Fruit fly (Drosophila melanogaster) whole organism, embryonic: ENCODE results near the gene RNF220.
A peak's percentile ranks its signal among the peaks of the same experiment; 100 is the strongest.

Experiments
- Atf6 ChIP-seq: fragments of 200-800 bp; sonication (Bioruptor generic); IDR thresholded peaks from 2 replicates; pipeline ENCODE4 v1.3.6; 2022; ENCODE audit warnings: missing biosample characterization, missing genetic modification characterization
- Awh ChIP-seq: fragments of 200-800 bp; sonication (Bioruptor generic); IDR thresholded peaks from 2 replicates; pipeline ENCODE4, ENCODE4 v1.3.6; 2022; ENCODE audit warnings: missing biosample characterization, missing genetic modification characterization
- CG10431 ChIP-seq: fragments of 200-800 bp; sonication (Bioruptor generic); optimal IDR thresholded peaks from 3 replicates; lab custom pipeline; 2018; ENCODE audit warnings: missing biosample characterization, mild to moderate bottlenecking, missing genetic modification characterization
- CG11723 ChIP-seq: fragments of 200-800 bp; sonication (Bioruptor generic); optimal IDR thresholded peaks from 2 replicates; lab custom pipeline; 2017; ENCODE audit warnings: missing biosample characterization, mild to moderate bottlenecking, missing genetic modification characterization
- CG12071 ChIP-seq: fragments of 200-800 bp; sonication (Bioruptor generic); optimal IDR thresholded peaks from 3 replicates; lab custom pipeline; 2018; ENCODE audit warnings: missing biosample characterization, mild to moderate bottlenecking, missing genetic modification characterization
- CG12219 ChIP-seq: fragments of 200-800 bp; sonication (Bioruptor generic); optimal IDR thresholded peaks from 3 replicates; lab custom pipeline; 2018; ENCODE audit warnings: missing biosample characterization, mild to moderate bottlenecking, missing genetic modification characterization
- CG12659 ChIP-seq: fragments of 200-800 bp; sonication (Bioruptor generic); optimal IDR thresholded peaks from 3 replicates; lab custom pipeline; 2017; ENCODE audit warnings: mild to moderate bottlenecking, missing biosample characterization, missing genetic modification reagents, missing genetic modification characterization
- CG13287 ChIP-seq: fragments of 200-800 bp; sonication (Bioruptor generic); IDR thresholded peaks from 2 replicates; pipeline ENCODE4 v1.3.6; 2022; ENCODE audit warnings: missing biosample characterization, missing genetic modification characterization; ENCODE audit not compliant: partially characterized antibody
- CG16815 ChIP-seq: fragments of 200-800 bp; sonication (Bioruptor generic); optimal IDR thresholded peaks from 3 replicates; lab custom pipeline; 2017; ENCODE audit warnings: missing biosample characterization, mild to moderate bottlenecking, missing genetic modification characterization
- CG18599 ChIP-seq: fragments of 200-800 bp; sonication (Bioruptor generic); optimal IDR thresholded peaks from 3 replicates; lab custom pipeline; 2017; ENCODE audit warnings: missing biosample characterization, missing genetic modification characterization, mild to moderate bottlenecking, moderate library complexity, missing genetic modification reagents
- CG2199 ChIP-seq: fragments of 200-800 bp; sonication (Bioruptor generic); IDR thresholded peaks from 3 replicates; pipeline ENCODE4 v1.3.6; 2022; ENCODE audit warnings: missing biosample characterization, missing genetic modification characterization
- CG31224 ChIP-seq: fragments of 200-800 bp; sonication (Bioruptor generic); IDR thresholded peaks from 2 replicates; pipeline ENCODE4 v1.3.6; 2022; ENCODE audit warnings: missing biosample characterization, missing genetic modification characterization
- CG31441 ChIP-seq: fragments of 200-800 bp; sonication (Bioruptor generic); IDR thresholded peaks from 2 replicates; pipeline ENCODE4 v1.3.6; 2022; ENCODE audit warnings: missing biosample characterization, missing genetic modification characterization
- CG33557 ChIP-seq: fragments of 200-800 bp; sonication (Bioruptor generic); optimal IDR thresholded peaks from 2 replicates; lab custom pipeline; 2019; ENCODE audit warnings: missing biosample characterization, mild to moderate bottlenecking, missing genetic modification characterization, moderate library complexity
- CG34422 ChIP-seq: fragments of 200-800 bp; sonication (Bioruptor generic); IDR thresholded peaks from 3 replicates; pipeline ENCODE4 v1.3.6; 2022; ENCODE audit warnings: missing biosample characterization, missing genetic modification characterization
- CG4282 ChIP-seq: fragments of 200-800 bp; sonication (Bioruptor generic); optimal IDR thresholded peaks from 2 replicates; lab custom pipeline; 2016; ENCODE audit warnings: missing biosample characterization, missing genetic modification characterization
- CG43689 ChIP-seq: fragments of 200-800 bp; sonication (Bioruptor generic); IDR thresholded peaks from 2 replicates; pipeline ENCODE4 v1.3.6; 2022; ENCODE audit warnings: missing biosample characterization, missing genetic modification characterization
- CG7963 ChIP-seq: fragments of 200-800 bp; sonication (Bioruptor generic); IDR thresholded peaks from 3 replicates; pipeline ENCODE4 v1.3.6; 2022; ENCODE audit warnings: missing biosample characterization, missing genetic modification characterization; ENCODE audit not compliant: partially characterized antibody
- CG9797 ChIP-seq: fragments of 200-800 bp; sonication (Bioruptor generic); optimal IDR thresholded peaks from 3 replicates; lab custom pipeline; 2018; ENCODE audit warnings: missing biosample characterization, mild to moderate bottlenecking, missing genetic modification characterization
- CTCF ChIP-seq: fragments of 200-800 bp; sonication (Bioruptor generic); optimal IDR thresholded peaks from 2 replicates; lab custom pipeline; 2017; ENCODE audit warnings: missing biosample characterization, mild to moderate bottlenecking, missing genetic modification characterization, moderate library complexity
- Deaf1 ChIP-seq: fragments of 200-800 bp; optimal IDR thresholded peaks from 3 replicates; lab custom pipeline; 2019; ENCODE audit warnings: missing biosample characterization, mild to moderate bottlenecking, missing genetic modification characterization, moderate library complexity
- GATAe ChIP-seq: fragments of 200-800 bp; sonication (Bioruptor generic); conservative IDR thresholded peaks from 2 replicates; pipeline ENCODE4 v1.3.6; 2022; ENCODE audit warnings: missing biosample characterization, missing genetic modification characterization
- Hmr ChIP-seq: fragments of 200-800 bp; sonication (Bioruptor generic); optimal IDR thresholded peaks from 3 replicates; lab custom pipeline; 2017; ENCODE audit warnings: mild to moderate bottlenecking, missing biosample characterization, missing genetic modification reagents, missing genetic modification characterization
- Hr3 ChIP-seq: fragments of 200-800 bp; sonication (Bioruptor generic); optimal IDR thresholded peaks from 3 replicates; lab custom pipeline; 2016; ENCODE audit warnings: missing biosample characterization, missing genetic modification characterization
- Lpt ChIP-seq: fragments of >200 bp; optimal IDR thresholded peaks from 2 replicates; lab custom pipeline; 2018; ENCODE audit warnings: missing biosample characterization, missing genetic modification characterization
- Usf ChIP-seq: fragments of 200-800 bp; sonication (Bioruptor generic); optimal IDR thresholded peaks from 2 replicates; lab custom pipeline; 2017; ENCODE audit warnings: missing genotype, missing biosample characterization, missing genetic modification characterization
- ab ChIP-seq: fragments of 200-800 bp; sonication (Bioruptor generic); optimal IDR thresholded peaks from 2 replicates; lab custom pipeline; 2016; ENCODE audit warnings: missing biosample characterization, missing genetic modification characterization
- bab2 ChIP-seq: fragments of 200-800 bp; sonication (Bioruptor generic); optimal IDR thresholded peaks from 2 replicates; lab custom pipeline; 2016; ENCODE audit warnings: missing biosample characterization, missing genetic modification characterization
- caup ChIP-seq: fragments of 200-800 bp; sonication (Bioruptor generic); optimal IDR thresholded peaks from 3 replicates; lab custom pipeline; 2017; ENCODE audit warnings: missing biosample characterization, mild to moderate bottlenecking, missing genetic modification characterization, moderate library complexity; ENCODE audit not compliant: severe bottlenecking
- disco-r ChIP-seq: fragments of 200-800 bp; sonication (Bioruptor generic); optimal IDR thresholded peaks from 2 replicates; lab custom pipeline; 2016; ENCODE audit warnings: missing biosample characterization, missing genetic modification characterization
- en ChIP-seq: fragments of 200-800 bp; sonication (Bioruptor generic); optimal IDR thresholded peaks from 2 replicates; lab custom pipeline; 2016; ENCODE audit warnings: missing biosample characterization, missing genetic modification characterization
- fd102C ChIP-seq: fragments of 200-800 bp; sonication (Bioruptor generic); optimal IDR thresholded peaks from 2 replicates; lab custom pipeline; 2018; ENCODE audit warnings: missing biosample characterization, mild to moderate bottlenecking, missing genetic modification characterization, moderate library complexity
- gce ChIP-seq: fragments of 200-800 bp; sonication (Bioruptor generic); IDR thresholded peaks from 3 replicates; pipeline ENCODE4 v1.3.6; 2022; ENCODE audit warnings: missing biosample characterization, missing genetic modification characterization
- gfzf ChIP-seq: fragments of 200-800 bp; sonication (Bioruptor generic); optimal IDR thresholded peaks from 2 replicates; lab custom pipeline; 2016; ENCODE audit warnings: missing biosample characterization, mild to moderate bottlenecking, missing genetic modification characterization, moderate library complexity
- grau ChIP-seq: fragments of 200-800 bp; optimal IDR thresholded peaks from 3 replicates; lab custom pipeline; 2019; ENCODE audit warnings: missing biosample characterization, mild to moderate bottlenecking, missing genetic modification characterization, moderate library complexity
- gro ChIP-seq: fragments of 200-800 bp; sonication (Bioruptor generic); optimal IDR thresholded peaks from 2 replicates; lab custom pipeline; 2016; ENCODE audit warnings: missing biosample characterization, missing genetic modification characterization
- gsb-n ChIP-seq: fragments of 200-800 bp; sonication (Bioruptor generic); optimal IDR thresholded peaks from 3 replicates; lab custom pipeline; 2018; ENCODE audit warnings: missing biosample characterization, mild to moderate bottlenecking, missing genetic modification characterization
- ken ChIP-seq: fragments of 200-800 bp; sonication (Bioruptor generic); IDR thresholded peaks from 3 replicates; pipeline ENCODE4 v1.3.6; 2022; ENCODE audit warnings: missing biosample characterization, missing genetic modification characterization
- knrl ChIP-seq: fragments of 200-800 bp; sonication (Bioruptor generic); IDR thresholded peaks from 3 replicates; pipeline ENCODE4 v1.3.6; 2022; ENCODE audit warnings: missing biosample characterization, missing genetic modification characterization; ENCODE audit not compliant: partially characterized antibody
- nom ChIP-seq: fragments of 200-800 bp; sonication (Bioruptor generic); optimal IDR thresholded peaks from 2 replicates; lab custom pipeline; 2017; ENCODE audit warnings: missing biosample characterization, missing genetic modification characterization, mild to moderate bottlenecking, moderate library complexity, missing genetic modification reagents
- oc ChIP-seq: fragments of 200-800 bp; sonication (Bioruptor generic); optimal IDR thresholded peaks from 2 replicates; lab custom pipeline; 2018; ENCODE audit warnings: missing biosample characterization, mild to moderate bottlenecking, missing genetic modification characterization, moderate library complexity
- pnt ChIP-seq: fragments of 200-800 bp; sonication (Bioruptor generic); optimal IDR thresholded peaks from 3 replicates; lab custom pipeline; 2016; ENCODE audit warnings: missing biosample characterization, missing genetic modification characterization
- pum ChIP-seq: fragments of 200-800 bp; sonication (Bioruptor generic); optimal IDR thresholded peaks from 2 replicates; lab custom pipeline; 2016; ENCODE audit warnings: missing biosample characterization, missing genetic modification characterization
- ranshi ChIP-seq: fragments of 200-800 bp; sonication (Bioruptor generic); IDR thresholded peaks from 2 replicates; pipeline ENCODE4 v1.3.6; 2022; ENCODE audit warnings: missing biosample characterization, missing genetic modification characterization
- scrt ChIP-seq: fragments of 200-800 bp; sonication (Bioruptor generic); optimal IDR thresholded peaks from 2 replicates; lab custom pipeline; 2018; ENCODE audit warnings: missing biosample characterization, mild to moderate bottlenecking, missing genetic modification characterization, moderate library complexity
- sima ChIP-seq: fragments of 200-800 bp; sonication (Bioruptor generic); optimal IDR thresholded peaks from 2 replicates; lab custom pipeline; 2016; ENCODE audit warnings: missing biosample characterization, missing genetic modification characterization
- so ChIP-seq: fragments of 200-800 bp; sonication (Bioruptor generic); IDR thresholded peaks from 3 replicates; pipeline ENCODE4 v1.3.6; 2022; ENCODE audit warnings: missing biosample characterization, missing genetic modification characterization
- ssp ChIP-seq: fragments of 200-800 bp; sonication (Bioruptor generic); IDR thresholded peaks from 2 replicates; pipeline ENCODE4 v1.3.6; 2022; ENCODE audit warnings: missing biosample characterization, missing genetic modification characterization
- trh ChIP-seq: fragments of 200-800 bp; sonication (Bioruptor generic); optimal IDR thresholded peaks from 2 replicates; lab custom pipeline; 2016; ENCODE audit warnings: missing biosample characterization, missing genetic modification characterization
- wdn ChIP-seq: fragments of 200-800 bp; sonication (Bioruptor generic); IDR thresholded peaks from 2 replicates; pipeline ENCODE4 v1.3.6; 2022; ENCODE audit warnings: missing biosample characterization, missing genetic modification characterization
- wor ChIP-seq: fragments of 200-800 bp; sonication (Bioruptor generic); IDR thresholded peaks from 2 replicates; pipeline ENCODE4 v1.3.6; 2022; ENCODE audit warnings: missing biosample characterization, missing genetic modification characterization
- zen2 ChIP-seq: fragments of 200-800 bp; sonication (Bioruptor generic); IDR thresholded peaks from 3 replicates; pipeline ENCODE4 v1.3.6; 2022; ENCODE audit warnings: missing biosample characterization, missing genetic modification characterization; ENCODE audit not compliant: partially characterized antibody

Gene RNF220

DNA sequence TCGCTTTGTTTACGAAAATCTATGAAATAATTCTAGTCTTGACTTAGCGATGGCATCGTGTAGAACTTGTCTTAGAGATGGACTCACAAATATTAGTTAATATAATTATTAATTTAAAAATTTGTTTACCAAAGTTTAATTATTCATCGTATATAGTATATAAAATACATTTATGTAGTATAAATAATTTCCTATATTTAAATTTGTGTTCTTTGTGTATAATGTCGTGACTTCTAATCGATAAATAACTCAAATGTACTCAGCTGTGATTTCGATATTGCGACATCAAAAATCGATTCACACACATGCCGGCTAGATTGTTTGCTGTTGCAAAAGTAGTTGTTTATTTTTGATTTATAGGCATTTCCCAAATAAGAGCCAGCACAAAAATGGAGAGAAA, 35.9 kb downstream of the RNF220 start, which contains the start of the genes wfs1 and Nup133 (continued):
- TF ChIP-seq oc (tag; lab: Kevin White, UChicago) (no peak), Awh (GFP tag; lab: Robert Waterston, UW) (no peak), CG31224 (GFP tag; lab: Robert Waterston, UW) (peak; percentile 18; the same call in 1 of the 2 replicates), fd102C (GFP tag; lab: Kevin White, UChicago) (peak; percentile 1), CG12219 (GFP tag; lab: Kevin White, UChicago) (no peak), CG18599 (GFP tag; lab: Kevin White, UChicago) (peak; percentile 78), CG4282 (GFP tag; lab: Kevin White, UChicago) (no peak), Hr3 (GFP tag; lab: Kevin White, UChicago) (peak; percentile 80), CG12659 (GFP tag; lab: Kevin White, UChicago) (peak; percentile 82), gro (GFP tag; lab: Kevin White, UChicago) (no peak), CG34422 (GFP tag; lab: Robert Waterston, UW) (peak; percentile 63; the same call in 2 of the 3 replicates), CG12071 (GFP tag; lab: Kevin White, UChicago) (no peak), GATAe (no peak), Lpt (GFP tag; lab: Kevin White, UChicago) (no peak), Atf6 (GFP tag; lab: Robert Waterston, UW) (peak; percentile 67), CG2199 (GFP tag; lab: Robert Waterston, UW) (no peak), trh (GFP tag; lab: Kevin White, UChicago) (peak; percentile 42), CG31441 (GFP tag; lab: Robert Waterston, UW) (peak; percentile 97), gfzf (GFP tag; lab: Kevin White, UChicago) (no peak), knrl (GFP tag; lab: Robert Waterston, UW) (peak; percentile 90), ranshi (GFP tag; lab: Robert Waterston, UW) (peak; percentile 52; the same call in 1 of the 2 replicates), scrt (GFP tag; lab: Kevin White, UChicago) (no peak), CG43689 (GFP tag; lab: Robert Waterston, UW) (no peak), CG7963 (GFP tag; lab: Robert Waterston, UW) (peak; percentile 52; the same call in 1 of the 3 replicates), ken (GFP tag; lab: Robert Waterston, UW) (no peak), Hmr (GFP tag; lab: Kevin White, UChicago) (no peak), CTCF (GFP tag; lab: Kevin White, UChicago) (no peak), gce (GFP tag; lab: Robert Waterston, UW) (no peak), gsb-n (peak; percentile 78), pum (GFP tag; lab: Kevin White, UChicago) (no peak), caup (no peak), sima (no peak), en (GFP tag; lab: Kevin White, UChicago) (no peak), Deaf1 (tag; lab: Kevin White, UChicago) (no peak), bab2 (GFP tag; lab: Kevin White, UChicago) (peak; percentile 24), so (GFP tag; lab: Robert Waterston, UW) (no peak), zen2 (GFP tag; lab: Robert Waterston, UW) (peak; percentile 58; the same call in 1 of the 3 replicates), CG16815 (GFP tag; lab: Kevin White, UChicago) (peak; percentile 37), disco-r (GFP tag; lab: Kevin White, UChicago) (no peak), CG9797 (GFP tag; lab: Kevin White, UChicago) (no peak), nom (GFP tag; lab: Kevin White, UChicago) (no peak), grau (peak; percentile 88), wdn (GFP tag; lab: Robert Waterston, UW) (peak; percentile 26; the same call in 1 of the 2 replicates), Usf (GFP tag; lab: Kevin White, UChicago) (peak; percentile 46), pnt (no peak), CG10431 (GFP tag; lab: Kevin White, UChicago) (no peak), CG11723 (GFP tag; lab: Kevin White, UChicago) (no peak), CG33557 (GFP tag; lab: Kevin White, UChicago) (peak; percentile 86), wor (GFP tag; lab: Robert Waterston, UW) (no peak), ab (GFP tag; lab: Kevin White, UChicago) (no peak), ssp (GFP tag; lab: Robert Waterston, UW) (peak; percentile 45; the same call in 1 of the 2 replicates), CG13287 (GFP tag; lab: Robert Waterston, UW) (peak; percentile 97)
